Worm (Caenorhabditis elegans): ENCODE results near the gene srx-4.
"Not testable (repeated sequence)": the region's sequence is repeated elsewhere in the genome, so short reads cannot be mapped to it uniquely, and the experiment has no call there.

The srx-4 gene

ce11 chrV:664337-664847 lies 28.2 kb downstream of the srx-4 start, which contains the start of the genes F31F4.11 and srh-266:
Gene F31F4.11 (minus strand): TSS chrV:664437.
Gene srh-266 (plus strand): TSS chrV:664797.
- TF ChIP-seq ama-1 (optimal IDR thresholded peaks at IDR 0.05): no peak
- no peak for TF ChIP-seq dmd-4 (tag; optimal IDR thresholded peaks at IDR 0.05; ENCODE audit: borderline replicate concordance)
- no peak for TF ChIP-seq elt-4 (tag; optimal IDR thresholded peaks at IDR 0.05)
- no peak for TF ChIP-seq ztf-16 (tag; optimal IDR thresholded peaks at IDR 0.05)

DNA sequence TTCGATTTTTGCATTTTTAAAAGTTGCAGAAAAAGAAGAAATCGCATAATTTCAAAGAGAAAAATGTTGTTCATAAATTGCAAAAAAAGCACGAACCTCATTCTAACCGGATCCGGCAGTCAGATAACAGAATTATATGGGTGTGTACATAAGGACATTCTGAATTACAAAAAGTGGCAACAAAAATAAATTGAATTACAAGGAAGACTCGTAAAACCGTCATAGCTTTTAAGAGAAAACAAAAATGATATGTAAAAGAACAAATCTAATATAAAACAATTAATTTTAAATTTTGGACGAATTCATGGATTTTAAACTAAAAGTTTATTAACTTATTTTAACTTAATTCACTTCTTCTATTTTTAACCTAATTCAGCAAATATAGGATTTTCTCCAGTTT lies 32.4 kb downstream of the srx-4 start, which contains the start of gene F31F4.17:
Gene F31F4.17 (minus strand): TSS at position 101 of the 400 bp plus-strand sequence.
- TF ChIP-seq ceh-14 (tag; optimal IDR thresholded peaks at IDR 0.05): no peak
- no peak for TF ChIP-seq pag-3 (tag; optimal IDR thresholded peaks at IDR 0.05; ENCODE audit: borderline replicate concordance)
- no peak for TF ChIP-seq C38D4.7 (GFP tag; optimal IDR thresholded peaks at IDR 0.05)
- no peak for TF ChIP-seq ref-2 (tag; optimal IDR thresholded peaks at IDR 0.05)
- no peak for TF ChIP-seq ttx-3 (tag; optimal IDR thresholded peaks at IDR 0.05)
- TF ChIP-seq sox-2 (GFP tag; IDR thresholded peaks at IDR 0.05): no peak
- TF ChIP-seq T23F11.4 (GFP tag; optimal IDR thresholded peaks at IDR 0.05): no peak
- TF ChIP-seq C08G9.2 (tag; optimal IDR thresholded peaks at IDR 0.05): no peak
- TF ChIP-seq fkh-6 (tag; optimal IDR thresholded peaks at IDR 0.05): no peak
- TF ChIP-seq ztf-16 (tag; optimal IDR thresholded peaks at IDR 0.05): no peak
- no peak for TF ChIP-seq fkh-10 (GFP tag; optimal IDR thresholded peaks at IDR 0.05)
- no peak for TF ChIP-seq unc-86 (tag; optimal IDR thresholded peaks at IDR 0.05)
- no peak for TF ChIP-seq nhr-232 (tag; optimal IDR thresholded peaks at IDR 0.05)
- TF ChIP-seq syd-9 (tag; optimal IDR thresholded peaks at IDR 0.05): no peak
- no peak for TF ChIP-seq lin-11 (tag; optimal IDR thresholded peaks at IDR 0.05)
- TF ChIP-seq lim-6 (tag; optimal IDR thresholded peaks at IDR 0.05): no peak
- no peak for TF ChIP-seq ahr-1 (tag; optimal IDR thresholded peaks at IDR 0.05)
- no peak for TF ChIP-seq tbx-2 (tag; optimal IDR thresholded peaks at IDR 0.05)
- no peak for TF ChIP-seq odd-2 (tag; optimal IDR thresholded peaks at IDR 0.05)
- TF ChIP-seq F13H6.1 (tag; optimal IDR thresholded peaks at IDR 0.05): no peak

DNA sequence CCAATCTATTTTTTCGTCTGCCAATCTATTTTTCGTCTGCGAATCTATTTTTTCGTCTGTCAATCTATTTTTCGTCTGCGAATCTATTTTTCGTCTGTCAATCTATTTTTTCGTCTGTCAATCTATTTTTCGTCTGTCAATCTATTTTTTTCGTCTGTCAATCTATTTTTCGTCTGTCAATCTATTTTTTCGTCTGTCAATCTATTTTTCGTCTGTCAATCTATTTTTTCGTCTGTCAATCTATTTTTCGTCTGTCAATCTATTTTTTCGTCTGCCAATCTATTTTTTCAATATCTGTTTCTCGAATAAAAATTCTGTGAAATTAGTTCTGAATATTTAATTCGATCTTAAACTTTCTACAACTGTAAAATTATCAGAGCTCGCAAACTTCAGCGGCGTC lies 34.4 kb downstream of the srx-4 start:
- 0 out of 2 replicates have a peak, but pooled peaks have one; percentile 49 for TF ChIP-seq unc-3 (GFP tag; conservative IDR thresholded peaks at IDR 0.05)
- not testable (repeated sequence) for TF ChIP-seq unc-3 (tag; optimal IDR thresholded peaks at IDR 0.05)

DNA sequence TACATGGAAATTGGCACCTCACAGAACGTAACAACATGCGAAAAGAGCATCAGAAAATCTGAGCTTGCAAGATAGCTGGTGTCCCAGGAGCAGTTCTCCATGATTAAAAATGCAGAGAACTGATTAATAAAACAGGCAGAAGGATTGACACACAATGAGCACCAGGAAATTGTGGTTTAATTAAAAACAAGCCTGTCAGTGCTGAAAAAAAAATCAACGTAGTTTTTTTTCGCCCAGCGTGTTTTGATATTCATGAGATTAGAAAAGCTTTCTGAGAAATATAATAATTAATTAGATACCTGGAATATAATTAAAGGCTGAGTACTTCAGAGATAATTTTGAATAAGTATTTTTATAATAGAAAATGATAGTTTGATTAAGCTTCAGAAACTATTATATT lies 34.9 kb downstream of the srx-4 start, which contains the start of gene srh-246:
Gene srh-246 (minus strand): TSS at position 101 of the 400 bp plus-strand sequence.
- TF ChIP-seq fax-1 (tag; optimal IDR thresholded peaks at IDR 0.05) (no peak), ceh-48 (tag; optimal IDR thresholded peaks at IDR 0.05) (no peak), rnt-1 (tag; optimal IDR thresholded peaks at IDR 0.05) (no peak), unc-3 (GFP tag; conservative IDR thresholded peaks at IDR 0.05) (no peak), unc-3 (tag; optimal IDR thresholded peaks at IDR 0.05) (no peak), pax-1 (tag; optimal IDR thresholded peaks at IDR 0.05) (no peak), pros-1 (tag; optimal IDR thresholded peaks at IDR 0.05) (no peak), T23F11.4 (GFP tag; optimal IDR thresholded peaks at IDR 0.05) (no peak), elt-2 (tag; optimal IDR thresholded peaks at IDR 0.05) (no peak), dve-1 (tag; optimal IDR thresholded peaks at IDR 0.05) (no peak), Y22D7AL.16 (tag; optimal IDR thresholded peaks at IDR 0.05) (no peak), dmd-4 (tag; optimal IDR thresholded peaks at IDR 0.05; ENCODE audit: borderline replicate concordance) (no peak), ceh-24 (tag; optimal IDR thresholded peaks at IDR 0.05) (no peak), ttx-3 (tag; optimal IDR thresholded peaks at IDR 0.05) (no peak), nhr-11 (tag; optimal IDR thresholded peaks at IDR 0.05) (no peak)

ce11 chrV:655823-656222 lies 36.7 kb downstream of the srx-4 start, which contains the start of gene srh-245:
Gene srh-245 (minus strand): TSS chrV:655923.
- TF ChIP-seq ztf-16 (tag; optimal IDR thresholded peaks at IDR 0.05): no peak
- TF ChIP-seq ceh-9 (tag; optimal IDR thresholded peaks at IDR 0.05): no peak
- TF ChIP-seq C08G9.2 (tag; optimal IDR thresholded peaks at IDR 0.05): no peak
